Worm (Caenorhabditis elegans): ENCODE results near the gene ceh-30.

The ceh-30 gene

DNA sequence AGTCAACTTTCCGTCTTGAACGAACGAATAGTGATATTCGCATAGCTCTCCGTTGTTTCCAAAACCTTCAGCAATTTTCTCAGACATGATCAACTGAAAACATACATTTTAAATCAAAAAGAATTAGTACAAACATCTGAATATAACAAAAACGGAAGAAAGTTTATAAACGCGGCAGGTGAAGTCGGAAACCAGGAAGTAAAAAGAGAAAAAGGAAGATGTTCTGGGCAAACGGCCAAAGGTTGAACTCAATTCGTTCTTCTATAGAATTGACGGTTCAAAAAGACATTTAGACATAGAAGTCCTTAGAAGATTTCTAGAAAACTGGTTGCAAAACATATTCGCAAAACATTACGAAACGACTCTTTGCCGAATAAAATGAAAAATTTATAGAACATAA is 23.9 kb downstream of the ceh-30 start, which contains the start of gene F52E4.5:
F52E4.5 (minus strand) TSS at position 101 of the 400 bp plus-strand sequence.
- TF ChIP-seq B0336.3 (GFP tag; IDR thresholded peaks at IDR 0.05) (no peak), F57A8.1 (GFP tag; optimal IDR thresholded peaks at IDR 0.05) (no peak), attf-6 (GFP tag; IDR thresholded peaks at IDR 0.05) (no peak), nhr-27 (tag; optimal IDR thresholded peaks at IDR 0.05) (no peak), F39B2.1 (GFP tag; IDR thresholded peaks at IDR 0.05) (no peak), atf-7 (tag; optimal IDR thresholded peaks at IDR 0.05) (no peak), rec-8 (tag; optimal IDR thresholded peaks at IDR 0.05) (no peak), mel-28 (tag; optimal IDR thresholded peaks at IDR 0.05; ENCODE audit: borderline replicate concordance) (no peak), mcd-1 (GFP tag; IDR thresholded peaks at IDR 0.05) (no peak), F23B12.7 (tag; optimal IDR thresholded peaks at IDR 0.05; ENCODE audit: insufficient read depth) (no peak), ceh-79 (tag; optimal IDR thresholded peaks at IDR 0.05) (no peak), B0035.1 (tag; optimal IDR thresholded peaks at IDR 0.05) (no peak), nhr-179 (tag; optimal IDR thresholded peaks at IDR 0.05) (no peak), zfh-2 (GFP tag; conservative IDR thresholded peaks at IDR 0.05) (no peak), Y53G8AR.9 (GFP tag; conservative IDR thresholded peaks at IDR 0.05) (no peak), lag-1 (GFP tag; IDR thresholded peaks at IDR 0.05) (no peak), dpl-1 (GFP tag; optimal IDR thresholded peaks at IDR 0.05) (no peak), F37B4.10 (GFP tag; IDR thresholded peaks at IDR 0.05) (no peak), nfya-1 (tag; optimal IDR thresholded peaks at IDR 0.05; ENCODE audit: borderline replicate concordance, insufficient read depth) (no peak), athp-1 (tag; optimal IDR thresholded peaks at IDR 0.05) (no peak)

DNA sequence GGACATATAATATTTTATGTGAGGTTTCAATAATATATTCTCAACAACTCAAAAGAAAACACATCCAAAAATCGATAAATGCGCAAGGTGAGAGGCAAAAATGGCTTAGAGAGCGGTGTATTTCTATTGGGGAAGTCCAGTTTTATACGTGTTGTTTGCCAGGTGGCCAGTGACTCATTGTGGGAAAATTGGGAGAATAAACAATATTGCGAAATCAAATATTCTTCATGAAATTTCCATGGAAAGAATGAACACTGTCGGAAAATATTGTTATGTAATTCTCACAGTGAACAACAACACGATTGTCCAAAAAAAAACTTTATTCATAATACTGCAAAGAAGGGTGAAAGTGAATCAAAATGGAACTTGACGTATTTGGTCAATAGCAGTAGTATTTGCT is 24.3 kb downstream of the ceh-30 start:
- no peak for TF ChIP-seq nfyb-1 (GFP tag; IDR thresholded peaks at IDR 0.05)
- no peak for TF ChIP-seq ceh-40 (GFP tag; IDR thresholded peaks at IDR 0.05)
- TF ChIP-seq madf-3 (GFP tag; IDR thresholded peaks at IDR 0.05): no peak
- TF ChIP-seq cebp-1 (GFP tag; IDR thresholded peaks at IDR 0.05): peak; percentile 69; the same call in 1 of the 2 replicates
- peak; percentile 91 for TF ChIP-seq cebp-1 (tag; optimal IDR thresholded peaks at IDR 0.05)
- TF ChIP-seq F37B4.10 (GFP tag; IDR thresholded peaks at IDR 0.05): no peak

DNA sequence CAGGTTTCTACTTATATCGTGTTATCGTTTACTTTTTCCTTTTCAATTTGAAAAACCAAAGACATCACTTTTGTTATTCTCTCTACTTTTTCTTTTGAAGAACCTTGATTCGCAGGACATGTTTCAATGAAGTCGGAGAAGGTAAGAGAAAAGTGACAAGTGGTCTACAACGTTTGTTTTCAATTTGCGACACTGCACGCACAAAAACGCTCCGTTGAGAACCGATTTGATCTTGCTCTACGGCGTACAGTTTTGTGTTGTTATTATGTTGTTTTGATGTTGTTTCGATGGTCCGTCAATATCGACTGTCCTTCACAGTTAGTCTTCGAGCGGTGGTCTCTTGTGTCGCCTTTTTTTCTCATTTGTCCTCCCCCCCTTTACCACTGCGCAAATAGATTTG is 26.0 kb downstream of the ceh-30 start, which contains the start of gene pccb-1:
pccb-1 (plus strand) TSS at position 127 of the 400 bp plus-strand sequence.
- TF ChIP-seq efl-1 (GFP tag; optimal IDR thresholded peaks at IDR 0.05) (peak; percentile 31), madf-10 (tag; optimal IDR thresholded peaks at IDR 0.05) (no peak)

DNA sequence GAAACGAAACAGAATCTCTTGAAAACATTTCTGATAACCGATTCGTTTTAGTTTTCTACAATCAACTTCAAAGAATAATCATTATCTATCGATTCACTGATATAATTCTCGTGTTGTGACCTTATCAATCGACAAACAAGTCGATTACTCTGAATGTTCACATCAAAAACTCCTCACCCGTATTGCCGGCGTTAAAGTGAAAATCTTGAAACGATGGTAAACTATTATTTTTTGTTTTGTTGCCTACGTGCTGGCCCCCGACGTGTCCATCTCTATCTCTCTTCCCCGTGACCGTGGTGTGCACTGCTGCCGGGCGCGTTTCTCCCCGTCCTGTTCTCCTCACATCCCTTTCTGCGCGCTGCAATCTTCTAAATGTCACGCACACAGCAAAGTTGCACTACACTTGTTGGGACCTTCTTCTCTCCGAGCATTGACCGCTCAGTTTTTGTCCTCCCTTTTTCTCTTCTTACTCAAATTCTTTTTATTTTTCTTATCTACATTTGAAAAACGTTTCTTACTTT is 26.6 kb downstream of the ceh-30 start:
- TF ChIP-seq rec-8 (tag; optimal IDR thresholded peaks at IDR 0.05): no peak
- no peak for TF ChIP-seq athp-1 (tag; optimal IDR thresholded peaks at IDR 0.05)
- TF ChIP-seq cebp-2 (GFP tag; IDR thresholded peaks at IDR 0.05): no peak
- TF ChIP-seq B0019.2 (GFP tag; conservative IDR thresholded peaks at IDR 0.05): no peak
- no peak for TF ChIP-seq Y79H2A.3 (GFP tag; conservative IDR thresholded peaks at IDR 0.05)
- 0 out of 2 replicates have a peak, but pooled peaks have one; percentile 12 for TF ChIP-seq cebp-1 (GFP tag; IDR thresholded peaks at IDR 0.05)
- peak; percentile 52 for TF ChIP-seq cebp-1 (tag; optimal IDR thresholded peaks at IDR 0.05)
- TF ChIP-seq lir-1 (GFP tag; conservative IDR thresholded peaks at IDR 0.05): no peak
- TF ChIP-seq let-607 (tag; optimal IDR thresholded peaks at IDR 0.05): peak in 1 of 2 experiments; percentile 2
- TF ChIP-seq ceh-100 (GFP tag; IDR thresholded peaks at IDR 0.05): no peak
- 0 out of 2 replicates have a peak, but pooled peaks have one; percentile 24 for TF ChIP-seq Y53G8AR.9 (GFP tag; conservative IDR thresholded peaks at IDR 0.05)
- TF ChIP-seq ztf-3 (GFP tag; optimal IDR thresholded peaks at IDR 0.05): no peak
- TF ChIP-seq lin-26 (GFP tag; IDR thresholded peaks at IDR 0.05): no peak
- no peak for TF ChIP-seq lag-1 (GFP tag; IDR thresholded peaks at IDR 0.05)
- TF ChIP-seq ceh-40 (GFP tag; IDR thresholded peaks at IDR 0.05): no peak
- TF ChIP-seq snpc-4 (GFP tag; optimal IDR thresholded peaks at IDR 0.05): no peak
- peak in 1 of 4 experiments; percentile 23 for TF ChIP-seq snpc-4 (tag; optimal IDR thresholded peaks at IDR 0.05)
- no peak for TF ChIP-seq ztf-22 (GFP tag; optimal IDR thresholded peaks at IDR 0.05)
- TF ChIP-seq zim-3 (tag; optimal IDR thresholded peaks at IDR 0.05): no peak
- TF ChIP-seq somi-1 (GFP tag; optimal IDR thresholded peaks at IDR 0.05): peak; percentile 21
- peak; percentile 89 for TF ChIP-seq nhr-80 (tag; optimal IDR thresholded peaks at IDR 0.05)
- TF ChIP-seq unc-62 (GFP tag; optimal IDR thresholded peaks at IDR 0.05): no peak
- TF ChIP-seq atf-7 (tag; optimal IDR thresholded peaks at IDR 0.05): no peak
- TF ChIP-seq nhr-90 (tag; optimal IDR thresholded peaks at IDR 0.05): no peak

Data from whole organism, young adult.